Worm (Caenorhabditis elegans) whole organism, L4 larva: ENCODE results near the gene F54H5.5.

ENCODE experiments used
- F10B5.3 ChIP-seq: sonication (generic microtip); optimal IDR thresholded peaks from 2 replicates; lab custom pipeline; 2016; ENCODE audit warnings: mild to moderate bottlenecking, missing genetic modification characterization, missing compliant biosample characterization
- F37D6.2 ChIP-seq: sonication (generic microtip); optimal IDR thresholded peaks from 2 replicates; lab custom pipeline; 2016; ENCODE audit warnings: mild to moderate bottlenecking, missing genetic modification characterization, missing compliant biosample characterization
- R02D3.7 ChIP-seq: fragments of 150-350 bp; sonication (generic microtip); optimal IDR thresholded peaks from 3 replicates; lab custom pipeline; 2014; ENCODE audit warnings: missing biosample characterization, missing genetic modification characterization
- T26A8.4 ChIP-seq: fragments of 200-800 bp; sonication (Bioruptor generic); IDR thresholded peaks from 2 replicates; pipeline ENCODE4 v1.3.6; 2022; ENCODE audit warnings: missing genetic modification characterization, missing compliant biosample characterization
- Y105C5A.15 ChIP-seq: fragments of 200-800 bp; sonication (Bioruptor generic); IDR thresholded peaks from 2 replicates; pipeline ENCODE4 v1.3.6; 2022; ENCODE audit warnings: missing genetic modification characterization, missing compliant biosample characterization
- Y48G9A.11 ChIP-seq: fragments of 200-800 bp; sonication (Bioruptor generic); IDR thresholded peaks from 2 replicates; pipeline ENCODE4 v1.3.6; 2022; ENCODE audit warnings: missing genetic modification reagents, missing genetic modification characterization, missing compliant biosample characterization
- Y5F2A.4 ChIP-seq: fragments of 200-800 bp; sonication (Bioruptor generic); optimal IDR thresholded peaks from 2 replicates; lab custom pipeline; 2018; ENCODE audit warnings: mild to moderate bottlenecking, missing genetic modification characterization, missing compliant biosample characterization
- Y75B8A.6 ChIP-seq: fragments of 200-800 bp; sonication (Bioruptor generic); IDR thresholded peaks from 2 replicates; pipeline ENCODE4 v1.3.6; 2022; ENCODE audit warnings: missing genetic modification reagents, missing genetic modification characterization, missing compliant biosample characterization
- ZK337.2 ChIP-seq: fragments of 200-800 bp; sonication (Bioruptor generic); IDR thresholded peaks from 2 replicates; pipeline ENCODE4 v1.3.6; 2022; ENCODE audit warnings: missing genetic modification reagents, missing genetic modification characterization, missing compliant biosample characterization
- aha-1 ChIP-seq: fragments of 150-350 bp; peaks from one replicate; lab custom pipeline; 2014; ENCODE audit warnings: missing biosample characterization, missing genetic modification characterization
- aly-2 ChIP-seq: sonication (generic microtip); optimal IDR thresholded peaks from 2 replicates; lab custom pipeline; 2018; ENCODE audit warnings: missing biosample characterization, missing genetic modification characterization
- arid-1 ChIP-seq: fragments of 200-800 bp; sonication (Bioruptor generic); conservative IDR thresholded peaks from 2 replicates; pipeline ENCODE4 v1.3.6; 2022; ENCODE audit warnings: missing genetic modification reagents, missing genetic modification characterization, missing compliant biosample characterization
- ctbp-1 ChIP-seq: fragments of 200-800 bp; sonication (Bioruptor generic); IDR thresholded peaks from 2 replicates; pipeline ENCODE4 v1.3.6; 2022; ENCODE audit warnings: missing genetic modification reagents, missing genetic modification characterization, missing compliant biosample characterization
- daf-12 ChIP-seq: fragments of 150-350 bp; optimal IDR thresholded peaks from 2 replicates; lab custom pipeline; 2014; ENCODE audit warnings: missing biosample characterization, missing genetic modification reagents, missing genetic modification characterization
- dmd-6 ChIP-seq: fragments of 200-800 bp; sonication (Bioruptor generic); IDR thresholded peaks from 2 replicates; pipeline ENCODE4 v1.3.6; 2022; ENCODE audit warnings: missing genetic modification reagents, missing genetic modification characterization, missing compliant biosample characterization
- dmd-8 ChIP-seq: fragments of 200-800 bp; sonication (Bioruptor generic); IDR thresholded peaks from 2 replicates; pipeline ENCODE4 v1.3.6; 2022; ENCODE audit warnings: missing genetic modification characterization, missing compliant biosample characterization
- dmd-9 ChIP-seq: fragments of 200-800 bp; sonication (Bioruptor generic); IDR thresholded peaks from 2 replicates; pipeline ENCODE4 v1.3.6; 2022; ENCODE audit warnings: missing genetic modification reagents, missing genetic modification characterization, missing compliant biosample characterization
- duxl-1 ChIP-seq: sonication (generic microtip); optimal IDR thresholded peaks from 2 replicates; lab custom pipeline; 2016; ENCODE audit warnings: mild to moderate bottlenecking, missing genetic modification characterization, moderate library complexity, missing compliant biosample characterization; ENCODE audit not compliant: poor library complexity
- dve-1 ChIP-seq: sonication (generic microtip); optimal IDR thresholded peaks from 2 replicates; lab custom pipeline; 2017; ENCODE audit warnings: antibody characterized with exemption, mild to moderate bottlenecking, missing genetic modification characterization, missing compliant biosample characterization; ENCODE audit not compliant: insufficient read depth
- fkh-10 ChIP-seq: fragments of 150-350 bp; optimal IDR thresholded peaks from 2 replicates; lab custom pipeline; 2014; ENCODE audit warnings: missing biosample characterization, missing genetic modification reagents, missing genetic modification characterization
- fos-1 ChIP-seq: fragments of 150-350 bp; optimal IDR thresholded peaks from 2 replicates; lab custom pipeline; 2014; ENCODE audit warnings: missing biosample characterization, missing genetic modification characterization
- gei-8 ChIP-seq: fragments of 200-800 bp; sonication (Bioruptor generic); optimal IDR thresholded peaks from 2 replicates; lab custom pipeline; 2018; ENCODE audit warnings: mild to moderate bottlenecking, missing genetic modification characterization, missing compliant biosample characterization
- hif-1 ChIP-seq, 2 experiments: sonication (generic microtip); optimal IDR thresholded peaks; 2 replicates each; lab custom pipeline; 2016 to 2017; ENCODE audit warnings: missing compliant biosample characterization in 2 of 2, missing genetic modification characterization in 2 of 2, missing genetic modification reagents in 2 of 2, missing genotype in 2 of 2, mild to moderate bottlenecking in 1 of 2
- hlh-11 ChIP-seq: fragments of 200-800 bp; sonication (Bioruptor generic); optimal IDR thresholded peaks from 2 replicates; lab custom pipeline; 2018; ENCODE audit warnings: mild to moderate bottlenecking, missing genetic modification characterization, missing compliant biosample characterization
- hlh-30 ChIP-seq: sonication (generic microtip); optimal IDR thresholded peaks from 2 replicates; lab custom pipeline; 2017; ENCODE audit warnings: antibody characterized with exemption, mild to moderate bottlenecking, missing genetic modification characterization, missing compliant biosample characterization; ENCODE audit not compliant: insufficient read depth
- hmg-1.1 ChIP-seq: fragments of 200-800 bp; sonication (Bioruptor generic); IDR thresholded peaks from 2 replicates; pipeline ENCODE4 v1.3.6; 2022; ENCODE audit warnings: missing genetic modification reagents, missing genetic modification characterization, missing compliant biosample characterization
- jun-1 ChIP-seq: fragments of 150-350 bp; optimal IDR thresholded peaks from 2 replicates; lab custom pipeline; 2014; ENCODE audit warnings: missing biosample characterization, missing genetic modification reagents, missing genetic modification characterization
- lim-7 ChIP-seq: fragments of 200-800 bp; sonication (Bioruptor generic); IDR thresholded peaks from 2 replicates; pipeline ENCODE4 v1.3.6; 2022; ENCODE audit warnings: missing genetic modification characterization, missing compliant biosample characterization
- lin-13 ChIP-seq: fragments of 150-350 bp; optimal IDR thresholded peaks from 2 replicates; lab custom pipeline; 2014; ENCODE audit warnings: missing biosample characterization, missing genetic modification reagents, missing genetic modification characterization
- lin-38 ChIP-seq: fragments of 200-800 bp; sonication (Bioruptor generic); IDR thresholded peaks from 2 replicates; pipeline ENCODE4 v1.3.6; 2022; ENCODE audit warnings: missing genetic modification reagents, missing genetic modification characterization, missing compliant biosample characterization
- lin-39 ChIP-seq: fragments of 150-350 bp; optimal IDR thresholded peaks from 2 replicates; lab custom pipeline; 2014; ENCODE audit warnings: missing biosample characterization, missing genetic modification reagents, missing genetic modification characterization
- lir-3 ChIP-seq: sonication (generic microtip); optimal IDR thresholded peaks from 2 replicates; lab custom pipeline; 2016; ENCODE audit warnings: mild to moderate bottlenecking, missing genetic modification characterization, missing compliant biosample characterization
- lsy-2 ChIP-seq, 2 experiments: fragments of 150-350 bp in 1 of 2; sonication (generic microtip) in 1 of 2; optimal IDR thresholded peaks; 2 replicates each; lab custom pipeline; 2014 to 2017; ENCODE audit warnings: missing biosample characterization in 2 of 2, missing genetic modification characterization in 2 of 2
- madf-9 ChIP-seq: fragments of 200-800 bp; sonication (Bioruptor generic); conservative IDR thresholded peaks from 2 replicates; pipeline ENCODE4 v1.3.6; 2022; ENCODE audit warnings: missing genetic modification reagents, missing genetic modification characterization, missing compliant biosample characterization
- mdl-1 ChIP-seq, 2 experiments: fragments of 150-350 bp in 1 of 2; sonication (generic microtip) in 1 of 2; optimal IDR thresholded peaks; 2 replicates each; lab custom pipeline; 2014 to 2017; ENCODE audit warnings: missing biosample characterization in 2 of 2, missing genetic modification characterization in 2 of 2
- mep-1 ChIP-seq: fragments of 150-350 bp; sonication (generic microtip); optimal IDR thresholded peaks from 3 replicates; lab custom pipeline; 2014; ENCODE audit warnings: missing biosample characterization, missing genetic modification characterization
- mxl-2 ChIP-seq: fragments of 200-800 bp; sonication (Bioruptor generic); conservative IDR thresholded peaks from 2 replicates; pipeline ENCODE4 v1.3.6; 2022; ENCODE audit warnings: missing genetic modification reagents, missing genetic modification characterization, missing compliant biosample characterization
- nhr-11 ChIP-seq: fragments of 150-350 bp; optimal IDR thresholded peaks from 2 replicates; lab custom pipeline; 2014; ENCODE audit warnings: missing biosample characterization, missing genetic modification characterization
- nhr-237 ChIP-seq: sonication (generic microtip); optimal IDR thresholded peaks from 2 replicates; lab custom pipeline; 2017; ENCODE audit warnings: missing biosample characterization, missing genetic modification characterization
- nhr-25 ChIP-seq: sonication (generic microtip); optimal IDR thresholded peaks from 2 replicates; lab custom pipeline; 2017; ENCODE audit warnings: missing genetic modification characterization, mild to moderate bottlenecking, missing compliant biosample characterization, antibody characterized with exemption, moderate library complexity, borderline replicate concordance; ENCODE audit not compliant: insufficient read depth
- nhr-42 ChIP-seq: fragments of 200-800 bp; sonication (Bioruptor generic); IDR thresholded peaks from 2 replicates; pipeline ENCODE4 v1.3.6; 2022; ENCODE audit warnings: missing genetic modification characterization, missing compliant biosample characterization
- php-3 ChIP-seq: fragments of 200-800 bp; sonication (Bioruptor generic); IDR thresholded peaks from 2 replicates; pipeline ENCODE4 v1.3.6; 2022; ENCODE audit warnings: missing genetic modification reagents, missing genetic modification characterization, missing compliant biosample characterization
- snpc-4 ChIP-seq: fragments of 150-350 bp; optimal IDR thresholded peaks from 2 replicates; lab custom pipeline; 2014; ENCODE audit warnings: missing biosample characterization, missing genetic modification characterization
- zag-1 ChIP-seq: fragments of 150-350 bp; optimal IDR thresholded peaks from 2 replicates; lab custom pipeline; 2014; ENCODE audit warnings: missing biosample characterization, missing genetic modification characterization
- zfp-2 ChIP-seq: sonication (generic microtip); optimal IDR thresholded peaks from 2 replicates; lab custom pipeline; 2016; ENCODE audit warnings: mild to moderate bottlenecking, missing genetic modification characterization, missing compliant biosample characterization
- zfp-3 ChIP-seq: fragments of 200-800 bp; sonication (Bioruptor generic); conservative IDR thresholded peaks from 2 replicates; pipeline ENCODE4 v1.3.6; 2022; ENCODE audit warnings: missing genetic modification reagents, missing genetic modification characterization, missing compliant biosample characterization
- zip-11 ChIP-seq: fragments of 200-800 bp; sonication (Bioruptor generic); IDR thresholded peaks from 2 replicates; pipeline ENCODE4 v1.3.6; 2022; ENCODE audit warnings: missing genetic modification characterization, missing compliant biosample characterization
- zip-2 ChIP-seq: fragments of 150-350 bp; optimal IDR thresholded peaks from 2 replicates; lab custom pipeline; 2014; ENCODE audit warnings: missing biosample characterization, missing genetic modification characterization
- ztf-11 ChIP-seq: fragments of 150-350 bp; optimal IDR thresholded peaks from 2 replicates; lab custom pipeline; 2014; ENCODE audit warnings: missing biosample characterization, missing genetic modification characterization
- ztf-7 ChIP-seq: fragments of 150-350 bp; optimal IDR thresholded peaks from 2 replicates; lab custom pipeline; 2014; ENCODE audit warnings: missing biosample characterization, missing genetic modification characterization

F54H5.5 gene

ce11 chrII:6588605-6589292, 38.3 kb downstream of the F54H5.5 start, which contains the start of gene icd-1 (continued):
- TF ChIP-seq lin-38: peak; percentile 91
- TF ChIP-seq zfp-3 (GFP tag; lab: Robert Waterston, UW): peak; percentile 63; the same call in 1 of the 2 replicates
- TF ChIP-seq hmg-1.1 (GFP tag; lab: Robert Waterston, UW): peak; percentile 88
- TF ChIP-seq dmd-8: peak; percentile 55; the same call in 1 of the 2 replicates
- TF ChIP-seq nhr-237: peak; percentile 18
- TF ChIP-seq lim-7: no peak
- TF ChIP-seq Y48G9A.11 (GFP tag; lab: Robert Waterston, UW): peak; percentile 73
- peak; percentile 92 for TF ChIP-seq lin-13 (GFP tag; lab: Kevin White, UChicago)
- peak; percentile 69 for TF ChIP-seq F10B5.3
- TF ChIP-seq nhr-42: peak; percentile 80; the same call in 1 of the 2 replicates
- peak; percentile 91 for TF ChIP-seq nhr-25 (tag; lab: Kevin White, UChicago)
- TF ChIP-seq F37D6.2: peak; percentile 86
- no peak for TF ChIP-seq lin-39 (tag; lab: Kevin White, UChicago)
- TF ChIP-seq daf-12 (tag; lab: Kevin White, UChicago): no peak
- TF ChIP-seq fos-1 (tag; lab: Kevin White, UChicago): peak; percentile 78
- TF ChIP-seq T26A8.4 (GFP tag; lab: Robert Waterston, UW): peak; percentile 94
- 0 out of 2 replicates have a peak, but pooled peaks have one; percentile 11 for TF ChIP-seq Y75B8A.6
- TF ChIP-seq zip-11 (GFP tag; lab: Robert Waterston, UW): no peak
- TF ChIP-seq ctbp-1 (GFP tag; lab: Robert Waterston, UW): peak; percentile 89
- no peak for TF ChIP-seq ztf-11 (tag; lab: Kevin White, UChicago)
- TF ChIP-seq fkh-10 (GFP tag; lab: Kevin White, UChicago): peak; percentile 78
- TF ChIP-seq php-3 (GFP tag; lab: Robert Waterston, UW): peak; percentile 93
- peak; percentile 86 for TF ChIP-seq arid-1 (GFP tag; lab: Robert Waterston, UW)
- TF ChIP-seq ztf-7 (tag; lab: Kevin White, UChicago): peak; percentile 78
- TF ChIP-seq R02D3.7 (tag; lab: Kevin White, UChicago): peak; percentile 10
- no peak for TF ChIP-seq ZK337.2 (GFP tag; lab: Robert Waterston, UW)
- TF ChIP-seq zfp-2: peak; percentile 74
- TF ChIP-seq dve-1 (tag; lab: Kevin White, UChicago): peak; percentile 98
- peak; percentile 97 for TF ChIP-seq hlh-11 (tag; lab: Kevin White, UChicago)
- TF ChIP-seq lsy-2 (tag; optimal IDR thresholded peaks at IDR 0.05; lab: Kevin White, UChicago): peak; percentile 91 to 95
- peak; percentile 95 for TF ChIP-seq nhr-11 (tag; lab: Kevin White, UChicago)
- TF ChIP-seq zag-1 (tag; lab: Kevin White, UChicago): peak; percentile 65
- peak; percentile 75 for TF ChIP-seq zip-2
- peak; percentile 47 to 83 for TF ChIP-seq hif-1 (tag; optimal IDR thresholded peaks at IDR 0.05; lab: Kevin White, UChicago)
- peak; percentile 7 for TF ChIP-seq lir-3 (tag; lab: Kevin White, UChicago)
- no peak for TF ChIP-seq snpc-4 (tag; lab: Kevin White, UChicago)
- TF ChIP-seq hlh-30: peak; percentile 95
- TF ChIP-seq mxl-2: no peak
- TF ChIP-seq mdl-1 (tag; optimal IDR thresholded peaks at IDR 0.05; lab: Kevin White, UChicago): peak; percentile 56 to 77
- peak; percentile 6 for TF ChIP-seq aly-2 (tag; lab: Kevin White, UChicago)
- peak; percentile 59 for TF ChIP-seq gei-8 (GFP tag; lab: Kevin White, UChicago)
- peak; percentile 75 for TF ChIP-seq madf-9 (GFP tag; lab: Robert Waterston, UW)
- TF ChIP-seq dmd-9 (GFP tag; lab: Robert Waterston, UW): no peak
- peak; percentile 97 for TF ChIP-seq mep-1 (tag; lab: Kevin White, UChicago)
- no peak; the same call in 1 of the 2 replicates for TF ChIP-seq Y105C5A.15
- TF ChIP-seq Y5F2A.4 (GFP tag; lab: Kevin White, UChicago): peak; percentile 56
- TF ChIP-seq aha-1 (tag; lab: Kevin White, UChicago): peak; percentile 99
- TF ChIP-seq jun-1: peak; percentile 79
- TF ChIP-seq dmd-6 (GFP tag; lab: Robert Waterston, UW): peak; percentile 91
- peak; percentile 89 for TF ChIP-seq duxl-1 (tag; lab: Kevin White, UChicago)
